Worm (Caenorhabditis elegans) whole organism, early embryonic: Measurements from ENCODE around the gene blos-7.

Experiments used
- B0310.2 ChIP-seq: sonication (generic microtip); optimal IDR thresholded peaks from 2 replicates; lab custom pipeline; 2016; ENCODE audit warnings: mild to moderate bottlenecking, missing genetic modification characterization, missing compliant biosample characterization
- F13C5.2 ChIP-seq: sonication (generic microtip); optimal IDR thresholded peaks from 2 replicates; lab custom pipeline; 2017; ENCODE audit warnings: mild to moderate bottlenecking, missing genetic modification characterization, inconsistent platforms, missing compliant biosample characterization
- aly-1 ChIP-seq: sonication (generic microtip); optimal IDR thresholded peaks from 2 replicates; lab custom pipeline; 2016; ENCODE audit warnings: missing genetic modification characterization, missing compliant biosample characterization
- ama-1 ChIP-seq: fragments of 150-350 bp; optimal IDR thresholded peaks from 2 replicates; lab custom pipeline; 2014
- ceh-13 ChIP-seq: fragments of 200-800 bp; sonication (Bioruptor generic); optimal IDR thresholded peaks from 2 replicates; lab custom pipeline; 2018; ENCODE audit warnings: mild to moderate bottlenecking, missing genetic modification characterization, missing compliant biosample characterization
- ceh-36 ChIP-seq: sonication (generic microtip); optimal IDR thresholded peaks from 2 replicates; lab custom pipeline; 2016; ENCODE audit warnings: missing genetic modification characterization, inconsistent platforms, missing compliant biosample characterization
- ets-7 ChIP-seq: sonication (generic microtip); optimal IDR thresholded peaks from 2 replicates; lab custom pipeline; 2016; ENCODE audit warnings: missing genotype, missing genetic modification characterization, missing compliant biosample characterization
- flt-1 ChIP-seq: fragments of 200-800 bp; sonication (Bioruptor generic); IDR thresholded peaks from 2 replicates; pipeline ENCODE4 v1.3.6; 2022; ENCODE audit warnings: missing genetic modification characterization, missing compliant biosample characterization
- hmbx-1 ChIP-seq: sonication (generic microtip); optimal IDR thresholded peaks from 2 replicates; lab custom pipeline; 2016; ENCODE audit warnings: mild to moderate bottlenecking, missing genetic modification characterization, missing compliant biosample characterization
- hmg-4 ChIP-seq: fragments of 200-800 bp; sonication (Bioruptor generic); optimal IDR thresholded peaks from 2 replicates; lab custom pipeline; 2018; ENCODE audit warnings: mild to moderate bottlenecking, missing genetic modification characterization, missing compliant biosample characterization
- hnd-1 ChIP-seq: sonication (generic microtip); optimal IDR thresholded peaks from 2 replicates; lab custom pipeline; 2016; ENCODE audit warnings: missing genetic modification characterization, missing compliant biosample characterization
- pes-1 ChIP-seq: fragments of 200-800 bp; sonication (Bioruptor generic); IDR thresholded peaks from 2 replicates; pipeline ENCODE4 v1.3.6; 2022; ENCODE audit warnings: missing genetic modification reagents, missing genetic modification characterization, missing compliant biosample characterization
- scrt-1 ChIP-seq: fragments of 200-800 bp; sonication (Bioruptor generic); IDR thresholded peaks from 2 replicates; pipeline ENCODE4 v1.3.6; 2022; ENCODE audit warnings: missing genetic modification characterization, missing compliant biosample characterization
- sea-1 ChIP-seq: fragments of 200-800 bp; sonication (Bioruptor generic); conservative IDR thresholded peaks from 2 replicates; pipeline ENCODE4 v1.3.6; 2022; ENCODE audit warnings: missing genetic modification characterization, missing compliant biosample characterization
- tbx-11 ChIP-seq: fragments of 200-800 bp; sonication (Bioruptor generic); IDR thresholded peaks from 2 replicates; pipeline ENCODE4 v1.3.6; 2022; ENCODE audit warnings: missing genetic modification characterization, missing compliant biosample characterization
- tbx-37 ChIP-seq: fragments of 200-800 bp; sonication (Bioruptor generic); conservative IDR thresholded peaks from 2 replicates; pipeline ENCODE4 v1.3.6; 2022; ENCODE audit warnings: missing genetic modification reagents, missing genetic modification characterization, missing compliant biosample characterization
- tra-4 ChIP-seq: sonication (generic microtip); optimal IDR thresholded peaks from 2 replicates; lab custom pipeline; 2017; ENCODE audit warnings: missing genetic modification characterization, missing compliant biosample characterization

blos-7 gene

DNA sequence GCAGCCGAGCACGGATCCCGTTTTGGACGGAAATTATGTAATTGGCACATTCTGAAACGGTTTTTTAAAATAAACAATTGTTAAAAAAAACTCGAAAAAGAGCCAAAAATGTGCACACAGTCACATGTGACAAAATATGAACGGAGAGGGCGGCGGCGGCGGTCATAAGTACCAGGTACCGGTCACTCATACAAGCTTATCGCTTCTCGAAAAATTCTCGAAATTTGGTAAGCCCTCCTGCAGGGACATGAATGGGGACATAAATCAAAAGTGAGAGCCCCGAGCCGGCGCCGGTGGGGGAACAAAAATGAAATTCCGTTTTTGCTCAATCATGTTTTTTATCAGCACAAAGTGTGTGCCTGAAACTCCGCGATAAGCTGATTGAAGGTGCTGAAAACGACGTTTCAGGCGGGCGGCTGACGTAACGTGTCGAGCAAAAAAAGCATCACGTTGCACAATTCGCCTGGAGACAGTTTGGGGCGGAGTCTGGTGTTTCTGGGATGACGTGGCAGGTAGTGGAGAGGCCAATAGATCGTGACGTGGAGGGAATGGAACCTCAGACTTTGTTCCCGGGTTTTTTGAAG is 30.4 kb upstream of the blos-7 start, which contains the start of gene ltah-1.2:
TSS of gene ltah-1.2 (minus strand) at position 51 of the 584 bp plus-strand sequence.
- no peak for TF ChIP-seq hnd-1
- TF ChIP-seq ama-1: no peak
- TF ChIP-seq hmg-4 (GFP tag; lab: Kevin White, UChicago): no peak
- TF ChIP-seq hmbx-1 (tag; lab: Kevin White, UChicago): no peak
- no peak for TF ChIP-seq ceh-13 (GFP tag; lab: Kevin White, UChicago)
- TF ChIP-seq sea-1 (GFP tag; lab: Robert Waterston, UW): no peak
- no peak for TF ChIP-seq tbx-11 (GFP tag; lab: Robert Waterston, UW)
- no peak for TF ChIP-seq ceh-36 (tag; lab: Kevin White, UChicago)
- TF ChIP-seq aly-1 (tag; lab: Kevin White, UChicago): no peak
- no peak for TF ChIP-seq tbx-37 (GFP tag; lab: Robert Waterston, UW)
- no peak for TF ChIP-seq tra-4

DNA sequence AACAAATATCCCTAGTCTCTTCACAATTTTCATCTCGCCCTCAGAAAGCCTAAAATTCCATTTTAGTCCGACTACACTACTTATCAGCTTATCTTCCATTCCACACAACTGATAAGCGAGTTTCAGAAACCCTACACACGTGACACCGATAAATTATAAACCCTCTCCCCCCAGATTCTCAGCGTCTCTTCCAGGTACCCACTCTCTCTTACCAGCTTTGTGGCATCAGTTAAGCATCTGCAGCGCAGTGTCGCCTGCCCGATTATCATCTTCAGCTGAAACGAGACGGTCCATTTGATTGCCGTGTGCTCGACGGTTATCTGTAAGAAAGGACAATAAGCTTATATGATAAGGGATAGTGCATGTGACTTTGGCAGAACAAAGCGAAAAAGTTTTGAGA is 29.1 kb upstream of the blos-7 start:
- no peak for TF ChIP-seq ama-1
- TF ChIP-seq sea-1 (GFP tag; lab: Robert Waterston, UW): no peak
- TF ChIP-seq hnd-1: no peak
- TF ChIP-seq hmbx-1 (tag; lab: Kevin White, UChicago): no peak
- no peak for TF ChIP-seq F13C5.2 (tag; lab: Kevin White, UChicago)
- no peak for TF ChIP-seq B0310.2 (tag; lab: Kevin White, UChicago)
- TF ChIP-seq tbx-11 (GFP tag; lab: Robert Waterston, UW): no peak
- no peak for TF ChIP-seq tbx-37 (GFP tag; lab: Robert Waterston, UW)
- no peak for TF ChIP-seq ceh-36 (tag; lab: Kevin White, UChicago)
- no peak for TF ChIP-seq hmg-4 (GFP tag; lab: Kevin White, UChicago)
- TF ChIP-seq flt-1 (GFP tag; lab: Robert Waterston, UW): no peak
- no peak for TF ChIP-seq scrt-1 (GFP tag; lab: Robert Waterston, UW)
- no peak for TF ChIP-seq pes-1
- TF ChIP-seq ceh-13 (GFP tag; lab: Kevin White, UChicago): no peak
- no peak for TF ChIP-seq ets-7 (tag; lab: Kevin White, UChicago)
- TF ChIP-seq aly-1 (tag; lab: Kevin White, UChicago): no peak
- TF ChIP-seq tra-4: no peak

DNA sequence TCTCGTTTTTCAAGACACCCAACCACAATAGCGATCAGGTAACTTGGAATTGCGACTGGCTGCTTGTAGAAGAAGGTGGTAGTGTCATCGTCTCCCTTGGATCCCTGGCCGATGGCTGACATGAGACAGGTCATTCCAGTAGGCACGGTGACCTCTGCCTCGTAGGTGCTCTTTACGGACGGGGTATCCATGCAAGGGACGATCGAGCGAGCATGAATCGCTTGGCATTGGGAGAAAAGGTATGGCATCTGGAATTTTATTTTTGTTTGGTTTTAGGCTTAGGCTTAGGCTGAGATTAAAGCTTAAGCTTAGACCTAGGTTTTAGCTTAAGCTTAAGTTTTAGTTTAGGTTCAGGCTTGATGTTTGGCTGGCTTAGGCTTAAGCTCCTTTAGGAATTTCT is 28.3 kb upstream of the blos-7 start:
- TF ChIP-seq tra-4 (no peak), ets-7 (tag; lab: Kevin White, UChicago) (no peak), ama-1 (no peak), sea-1 (GFP tag; lab: Robert Waterston, UW) (no peak), tbx-11 (GFP tag; lab: Robert Waterston, UW) (no peak), ceh-36 (tag; lab: Kevin White, UChicago) (no peak), hmbx-1 (tag; lab: Kevin White, UChicago) (no peak), B0310.2 (tag; lab: Kevin White, UChicago) (no peak), ceh-13 (GFP tag; lab: Kevin White, UChicago) (no peak), hmg-4 (GFP tag; lab: Kevin White, UChicago) (no peak), aly-1 (tag; lab: Kevin White, UChicago) (no peak), flt-1 (GFP tag; lab: Robert Waterston, UW) (no peak), pes-1 (no peak), scrt-1 (GFP tag; lab: Robert Waterston, UW) (no peak), hnd-1 (no peak), F13C5.2 (tag; lab: Kevin White, UChicago) (no peak), tbx-37 (GFP tag; lab: Robert Waterston, UW) (no peak)

DNA sequence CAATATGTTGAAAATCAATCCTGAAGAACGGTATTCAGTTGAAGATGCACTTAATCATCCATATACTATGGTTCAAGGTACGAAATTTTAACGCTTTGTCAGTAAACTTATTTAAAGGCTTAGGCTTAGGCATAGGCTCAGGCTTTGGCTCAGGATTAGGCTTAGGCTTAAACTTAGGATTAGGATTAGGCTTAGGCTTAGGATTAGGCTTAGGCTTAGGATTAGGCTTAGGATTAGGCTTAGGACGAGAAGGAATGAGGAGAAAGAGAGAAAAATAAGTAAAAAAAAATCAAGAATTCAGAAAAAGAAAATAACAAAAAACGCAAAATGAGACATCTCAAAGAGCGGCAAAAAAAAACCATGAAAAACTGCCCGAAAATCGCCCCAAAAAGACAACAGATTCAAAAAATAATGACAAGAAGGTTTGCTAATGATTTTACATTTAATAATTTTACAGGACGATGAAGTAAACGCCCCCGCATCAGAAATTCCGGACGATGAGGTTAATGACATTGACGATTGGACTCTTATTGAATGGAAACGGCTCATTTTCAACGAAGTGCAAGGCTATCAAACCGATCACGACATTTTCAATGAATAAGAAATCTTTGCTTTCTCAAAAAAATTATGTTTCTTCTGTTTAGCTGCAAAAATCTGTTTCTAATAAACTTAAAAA is 26.0 kb upstream of the blos-7 start:
- TF ChIP-seq tbx-37 (GFP tag; lab: Robert Waterston, UW): no peak
- peak; percentile 89 for TF ChIP-seq ceh-36 (tag; lab: Kevin White, UChicago)

DNA sequence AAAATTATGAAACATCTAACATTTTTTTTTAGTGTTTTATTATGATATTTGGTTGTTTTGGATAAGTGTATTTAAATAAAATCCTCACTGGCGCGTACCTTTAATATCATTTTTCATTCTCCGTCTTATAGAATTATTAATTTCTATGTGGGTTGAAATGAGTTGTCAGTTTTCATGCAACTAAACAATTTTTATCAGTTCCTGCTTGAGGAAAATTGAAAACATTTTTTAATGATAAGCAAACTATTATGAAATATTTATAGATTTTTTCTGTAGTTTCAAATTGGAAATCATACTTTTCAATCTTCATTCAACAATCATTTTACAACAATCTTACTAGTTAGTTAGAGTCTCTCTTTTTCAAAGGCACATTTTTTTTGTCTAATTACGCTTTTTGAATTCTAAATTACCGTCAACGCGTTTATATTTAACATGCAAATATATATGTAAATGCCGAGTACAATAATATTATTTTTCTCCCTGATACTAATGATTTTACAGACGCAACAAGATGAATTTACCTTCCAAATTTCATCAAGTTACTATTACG is 23.7 kb upstream of the blos-7 start, which contains the start of the genes Y37E11B.10 and kgb-2:
TSS of gene Y37E11B.10 (minus strand) at position 182 of the 550 bp plus-strand sequence.
TSS of gene kgb-2 (plus strand) at position 500 of the 550 bp plus-strand sequence.
- TF ChIP-seq ceh-13 (GFP tag; lab: Kevin White, UChicago) (no peak), ama-1 (no peak), flt-1 (GFP tag; lab: Robert Waterston, UW) (no peak), ceh-36 (tag; lab: Kevin White, UChicago) (no peak), aly-1 (tag; lab: Kevin White, UChicago) (no peak), tbx-11 (GFP tag; lab: Robert Waterston, UW) (no peak), ets-7 (tag; lab: Kevin White, UChicago) (no peak), hnd-1 (no peak), scrt-1 (GFP tag; lab: Robert Waterston, UW) (no peak), sea-1 (GFP tag; lab: Robert Waterston, UW) (no peak), F13C5.2 (tag; lab: Kevin White, UChicago) (no peak)

DNA sequence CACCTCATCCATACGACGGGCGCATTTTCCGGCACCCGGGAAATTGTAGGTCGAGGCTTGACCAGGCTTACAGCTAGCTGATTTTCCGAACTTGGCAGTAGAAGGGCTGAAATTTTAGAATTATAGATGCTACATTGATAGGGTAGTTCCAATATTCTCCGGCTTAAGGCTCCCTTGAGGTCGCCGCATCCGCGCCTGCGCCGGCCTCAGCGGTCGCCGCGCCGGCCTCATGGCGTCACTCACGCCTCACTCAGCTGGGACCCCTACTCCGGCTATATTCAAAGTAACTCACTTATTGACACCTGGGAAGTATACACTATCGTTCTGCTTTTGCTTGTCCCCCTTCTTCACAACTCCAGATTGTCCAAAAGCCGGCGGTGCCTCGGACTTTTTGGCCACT is 21.4 kb upstream of the blos-7 start:
- TF ChIP-seq ets-7 (tag; lab: Kevin White, UChicago) (no peak), F13C5.2 (tag; lab: Kevin White, UChicago) (no peak), hmbx-1 (tag; lab: Kevin White, UChicago) (no peak), aly-1 (tag; lab: Kevin White, UChicago) (no peak), ceh-36 (tag; lab: Kevin White, UChicago) (no peak), tbx-37 (GFP tag; lab: Robert Waterston, UW) (no peak), sea-1 (GFP tag; lab: Robert Waterston, UW) (no peak), ama-1 (no peak), hnd-1 (no peak), ceh-13 (GFP tag; lab: Kevin White, UChicago) (no peak), hmg-4 (GFP tag; lab: Kevin White, UChicago) (no peak), scrt-1 (GFP tag; lab: Robert Waterston, UW) (no peak), flt-1 (GFP tag; lab: Robert Waterston, UW) (no peak)
